Fruit fly (Drosophila melanogaster) S2 (cell line): Measurements from ENCODE around the gene Alp10.

ENCODE experiments used
- CG8478 ChIP-seq: fragments of >200 bp; optimal IDR thresholded peaks from 2 replicates; lab custom pipeline; 2018
- CTCF ChIP-seq, 2 experiments: fragments of >200 bp; optimal IDR thresholded peaks; 2 replicates each; lab custom pipeline; 2018

DNA sequence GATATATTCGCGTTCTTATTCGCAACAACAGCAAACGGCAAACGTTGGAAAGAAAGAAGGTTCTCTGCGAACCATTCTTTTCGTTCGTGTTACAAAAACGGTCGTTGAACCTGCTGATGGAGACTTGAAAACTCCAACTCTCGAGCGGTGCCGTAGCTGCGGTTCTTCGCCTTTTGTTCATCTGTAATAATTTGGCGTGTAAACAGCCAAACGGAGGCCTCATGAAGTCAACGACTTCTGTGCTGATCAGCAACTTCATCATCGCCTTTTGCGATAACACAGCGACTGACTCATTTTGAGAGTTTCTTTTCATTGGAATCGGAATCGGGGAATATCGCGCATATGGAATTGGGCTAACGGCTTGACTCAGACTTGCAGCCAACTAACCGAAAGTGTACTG, 22.3 kb upstream of the Alp10 start:
- TF ChIP-seq CG8478 (lab: Kevin White, UChicago), result no peak
- TF ChIP-seq CTCF (optimal IDR thresholded peaks at IDR 0.05; lab: Kevin White, UChicago), result no peak
